Worm (Caenorhabditis elegans) whole organism, mixed stage, embryonic: ENCODE measurements around the gene tbx-11.

Experiments
- lin-13 ChIP-seq: fragments of 150-350 bp; optimal IDR thresholded peaks from 2 replicates; lab custom pipeline; 2014; ENCODE audit warnings: missing biosample characterization, missing genetic modification characterization
- lin-32 ChIP-seq: fragments of 200-800 bp; sonication (Bioruptor generic); optimal IDR thresholded peaks from 2 replicates; lab custom pipeline; 2018; ENCODE audit warnings: mild to moderate bottlenecking, missing genetic modification characterization, missing compliant biosample characterization
- lsy-2 ChIP-seq: fragments of 150-350 bp; optimal IDR thresholded peaks from 2 replicates; lab custom pipeline; 2014; ENCODE audit warnings: missing biosample characterization, missing genetic modification characterization
- mep-1 ChIP-seq: fragments of 150-350 bp; optimal IDR thresholded peaks from 2 replicates; lab custom pipeline; 2017; ENCODE audit warnings: missing biosample characterization, missing genetic modification reagents, missing genetic modification characterization, inconsistent platforms
- nhr-12 ChIP-seq: fragments of 150-350 bp; optimal IDR thresholded peaks from 2 replicates; lab custom pipeline; 2014; ENCODE audit warnings: missing biosample characterization, missing genetic modification characterization
- nhr-237 ChIP-seq: fragments of 150-350 bp; optimal IDR thresholded peaks from 2 replicates; lab custom pipeline; 2014; ENCODE audit warnings: missing biosample characterization, missing genetic modification characterization
- nhr-76 ChIP-seq: sonication (generic microtip); optimal IDR thresholded peaks from 2 replicates; lab custom pipeline; 2017; ENCODE audit warnings: missing biosample characterization, missing genetic modification characterization
- pha-4 ChIP-seq: fragments of 150-350 bp; optimal IDR thresholded peaks from 2 replicates; lab custom pipeline; 2018; ENCODE audit warnings: missing biosample characterization, missing genetic modification reagents, missing genetic modification characterization
- unc-39 ChIP-seq: fragments of 150-350 bp; optimal IDR thresholded peaks from 2 replicates; lab custom pipeline; 2014; ENCODE audit warnings: missing biosample characterization, missing genetic modification characterization
- ztf-11 ChIP-seq: fragments of 150-350 bp; optimal IDR thresholded peaks from 2 replicates; lab custom pipeline; 2014; ENCODE audit warnings: missing biosample characterization, missing genetic modification characterization

- TF ChIP-seq unc-39 (tag; lab: Kevin White, UChicago) (no peak), nhr-12 (no peak), ztf-11 (tag; lab: Kevin White, UChicago) (no peak), lsy-2 (tag; lab: Kevin White, UChicago) (no peak), pha-4 (no peak), lin-13 (tag; lab: Kevin White, UChicago) (no peak), lin-32 (GFP tag; lab: Kevin White, UChicago) (no peak), nhr-237 (no peak), nhr-76 (tag; lab: Kevin White, UChicago) (no peak), mep-1 (tag; lab: Kevin White, UChicago) (peak; percentile 72)
Observed at ce11 chrIII:6019512-6020209, 27.1 kb downstream of the tbx-11 start, which contains the start of the genes npp-10 and cyk-3.
